Worm (Caenorhabditis elegans) whole organism, L4/young adult: ENCODE data around the gene C46F9.6.

ENCODE experiments used
- W03F9.2 ChIP-seq: fragments of 150-350 bp; optimal IDR thresholded peaks from 2 replicates; lab custom pipeline; 2014; ENCODE audit warnings: missing biosample characterization, missing genetic modification characterization
- him-1 ChIP-seq: sonication (generic microtip); optimal IDR thresholded peaks from 2 replicates; lab custom pipeline; 2016; ENCODE audit warnings: missing genotype, missing genetic modification reagents, missing genetic modification characterization, missing compliant biosample characterization

ce11 chrII:1912741-1913140 is 14.7 kb downstream of the C46F9.6 start, which contains the start of gene math-31:
- TF ChIP-seq W03F9.2 (tag; lab: Kevin White, UChicago) (no peak), him-1 (tag; lab: Kevin White, UChicago) (no peak)
